Fruit fly (Drosophila melanogaster) whole organism, embryonic: Measurements from ENCODE around the gene Ufd4.

Source experiments
- Atf6 ChIP-seq: fragments of 200-800 bp; sonication (Bioruptor generic); IDR thresholded peaks from 2 replicates; pipeline ENCODE4 v1.3.6; 2022; ENCODE audit warnings: missing biosample characterization, missing genetic modification characterization
- BEAF-32 ChIP-seq: fragments of 200-800 bp; sonication (Bioruptor generic); optimal IDR thresholded peaks from 3 replicates; lab custom pipeline; 2017; ENCODE audit warnings: missing biosample characterization, missing genetic modification characterization, mild to moderate bottlenecking, moderate library complexity, missing genetic modification reagents
- Blimp-1 ChIP-seq: fragments of 200-800 bp; sonication (Bioruptor generic); optimal IDR thresholded peaks from 3 replicates; lab custom pipeline; 2018; ENCODE audit warnings: missing biosample characterization, missing genetic modification characterization, mild to moderate bottlenecking, moderate library complexity, missing genetic modification reagents
- Bteb2 ChIP-seq: fragments of 200-800 bp; sonication (Bioruptor generic); optimal IDR thresholded peaks from 2 replicates; lab custom pipeline; 2016; ENCODE audit warnings: missing biosample characterization, missing genetic modification characterization
- CG11093 ChIP-seq: fragments of 200-800 bp; sonication (Bioruptor generic); IDR thresholded peaks from 3 replicates; pipeline ENCODE4 v1.3.6; 2022; ENCODE audit warnings: missing biosample characterization, missing genetic modification characterization
- CG15011 ChIP-seq: fragments of 200-800 bp; sonication (Bioruptor generic); optimal IDR thresholded peaks from 3 replicates; lab custom pipeline; 2018; ENCODE audit warnings: missing biosample characterization, mild to moderate bottlenecking, missing genetic modification characterization
- CG15479 ChIP-seq: fragments of 200-800 bp; sonication (Bioruptor generic); optimal IDR thresholded peaks from 3 replicates; lab custom pipeline; 2019; ENCODE audit warnings: missing biosample characterization, mild to moderate bottlenecking, missing genetic modification characterization, moderate library complexity
- CG15601 ChIP-seq: fragments of 200-800 bp; sonication (Bioruptor generic); optimal IDR thresholded peaks from 3 replicates; lab custom pipeline; 2019; ENCODE audit warnings: missing biosample characterization, mild to moderate bottlenecking, missing genetic modification characterization, moderate library complexity
- CG1602 ChIP-seq: fragments of 200-800 bp; sonication (Bioruptor generic); optimal IDR thresholded peaks from 3 replicates; lab custom pipeline; 2016; ENCODE audit warnings: missing biosample characterization, missing genetic modification characterization
- CG1603 ChIP-seq: fragments of 200-800 bp; sonication (Bioruptor generic); optimal IDR thresholded peaks from 2 replicates; lab custom pipeline; 2019; ENCODE audit warnings: missing biosample characterization, mild to moderate bottlenecking, missing genetic modification characterization, moderate library complexity
- CG16815 ChIP-seq: fragments of 200-800 bp; sonication (Bioruptor generic); optimal IDR thresholded peaks from 3 replicates; lab custom pipeline; 2017; ENCODE audit warnings: missing biosample characterization, mild to moderate bottlenecking, missing genetic modification characterization
- CG17328 ChIP-seq: fragments of 200-800 bp; sonication (Bioruptor generic); IDR thresholded peaks from 2 replicates; pipeline ENCODE4 v1.3.6; 2022; ENCODE audit warnings: missing biosample characterization, missing genetic modification characterization
- CG1832 ChIP-seq: fragments of 200-800 bp; sonication (Bioruptor generic); optimal IDR thresholded peaks from 2 replicates; lab custom pipeline; 2017; ENCODE audit warnings: missing biosample characterization, mild to moderate bottlenecking, missing genetic modification characterization, inconsistent platforms
- CG2199 ChIP-seq: fragments of 200-800 bp; sonication (Bioruptor generic); IDR thresholded peaks from 3 replicates; pipeline ENCODE4 v1.3.6; 2022; ENCODE audit warnings: missing biosample characterization, missing genetic modification characterization
- CG30403 ChIP-seq: fragments of 200-800 bp; sonication (Bioruptor generic); optimal IDR thresholded peaks from 3 replicates; lab custom pipeline; 2016; ENCODE audit warnings: missing biosample characterization, missing genetic modification characterization
- CG42726 ChIP-seq: fragments of 200-800 bp; sonication (Bioruptor generic); IDR thresholded peaks from 2 replicates; pipeline ENCODE4 v1.3.6; 2022; ENCODE audit warnings: missing biosample characterization, missing genetic modification characterization; ENCODE audit not compliant: partially characterized antibody
- CG4424 ChIP-seq: fragments of 200-800 bp; sonication (Bioruptor generic); optimal IDR thresholded peaks from 3 replicates; lab custom pipeline; 2016; ENCODE audit warnings: missing biosample characterization, missing genetic modification characterization
- CG5180 ChIP-seq: fragments of 200-800 bp; sonication (Bioruptor generic); optimal IDR thresholded peaks from 3 replicates; lab custom pipeline; 2017; ENCODE audit warnings: missing biosample characterization, missing genetic modification characterization, mild to moderate bottlenecking, moderate library complexity, missing genetic modification reagents
- CG8944 ChIP-seq: fragments of 200-800 bp; sonication (Bioruptor generic); optimal IDR thresholded peaks from 3 replicates; lab custom pipeline; 2016; ENCODE audit warnings: missing biosample characterization, missing genetic modification characterization
- CHES-1-like ChIP-seq: fragments of 200-800 bp; sonication (Bioruptor generic); optimal IDR thresholded peaks from 2 replicates; lab custom pipeline; 2016; ENCODE audit warnings: missing biosample characterization, missing genetic modification characterization
- ERR ChIP-seq: fragments of 200-800 bp; sonication (Bioruptor generic); optimal IDR thresholded peaks from 2 replicates; lab custom pipeline; 2016; ENCODE audit warnings: missing biosample characterization, missing genetic modification characterization
- Eip74EF ChIP-seq, 2 experiments: fragments of 200-800 bp in 1 of 2; fragments of >200 bp in 1 of 2; sonication (Bioruptor generic) in 1 of 2; optimal IDR thresholded peaks; 2 replicates each; lab custom pipeline; 2017 to 2019; ENCODE audit warnings: missing biosample characterization in 2 of 2, missing genetic modification characterization in 2 of 2, mild to moderate bottlenecking in 1 of 2, moderate library complexity in 1 of 2
- H2.0 ChIP-seq: fragments of 200-800 bp; sonication (Bioruptor generic); IDR thresholded peaks from 2 replicates; pipeline ENCODE4 v1.3.6; 2022; ENCODE audit warnings: missing biosample characterization, missing genetic modification characterization
- Hsf ChIP-seq: fragments of 200-800 bp; sonication (Bioruptor generic); optimal IDR thresholded peaks from 3 replicates; lab custom pipeline; 2016; ENCODE audit warnings: missing biosample characterization, missing genetic modification characterization
- MESR4 ChIP-seq: fragments of 200-800 bp; sonication (Bioruptor generic); optimal IDR thresholded peaks from 2 replicates; lab custom pipeline; 2018; ENCODE audit warnings: missing biosample characterization, mild to moderate bottlenecking, missing genetic modification characterization, moderate library complexity
- Med ChIP-seq: fragments of 200-800 bp; sonication (Bioruptor generic); peaks from one replicate; lab custom pipeline; 2016; ENCODE audit warnings: missing biosample characterization, missing genetic modification characterization, mild to moderate bottlenecking, inconsistent platforms, moderate library complexity
- Mes4 ChIP-seq: fragments of 200-800 bp; sonication (Bioruptor generic); optimal IDR thresholded peaks from 2 replicates; lab custom pipeline; 2016; ENCODE audit warnings: missing biosample characterization, missing genetic modification characterization
- Rx ChIP-seq: fragments of 200-800 bp; sonication (Bioruptor generic); IDR thresholded peaks from 2 replicates; pipeline ENCODE4 v1.3.6; 2022; ENCODE audit warnings: missing biosample characterization, missing genetic modification characterization
- Ssrp ChIP-seq: fragments of 200-800 bp; sonication (Bioruptor generic); optimal IDR thresholded peaks from 2 replicates; lab custom pipeline; 2018; ENCODE audit warnings: missing biosample characterization, mild to moderate bottlenecking, missing genetic modification characterization, moderate library complexity
- bcd ChIP-seq: fragments of 200-800 bp; sonication (Bioruptor generic); optimal IDR thresholded peaks from 2 replicates; lab custom pipeline; 2017; ENCODE audit warnings: missing biosample characterization, mild to moderate bottlenecking, missing genetic modification characterization
- corto ChIP-seq: fragments of 200-800 bp; sonication (Bioruptor generic); optimal IDR thresholded peaks from 2 replicates; lab custom pipeline; 2016; ENCODE audit warnings: missing biosample characterization, mild to moderate bottlenecking, missing genetic modification characterization, moderate library complexity
- crol ChIP-seq: fragments of 200-800 bp; sonication (Bioruptor generic); IDR thresholded peaks from 2 replicates; pipeline ENCODE4 v1.3.6; 2022; ENCODE audit warnings: missing biosample characterization, missing genetic modification characterization
- dati ChIP-seq: fragments of 200-800 bp; sonication (Bioruptor generic); IDR thresholded peaks from 2 replicates; pipeline ENCODE4 v1.3.6; 2022; ENCODE audit warnings: missing biosample characterization, missing genetic modification characterization
- dmrt11E ChIP-seq: fragments of 200-800 bp; sonication (Bioruptor generic); optimal IDR thresholded peaks from 3 replicates; lab custom pipeline; 2018; ENCODE audit warnings: missing biosample characterization, mild to moderate bottlenecking, missing genetic modification characterization, moderate library complexity
- eve ChIP-seq, 2 experiments: fragments of >200 bp; optimal IDR thresholded peaks; 2 replicates each; lab custom pipeline; 2017; ENCODE audit warnings: missing biosample characterization in 2 of 2, missing genetic modification characterization in 2 of 2
- fd96Cb ChIP-seq: fragments of 200-800 bp; sonication (Bioruptor generic); optimal IDR thresholded peaks from 2 replicates; lab custom pipeline; 2018; ENCODE audit warnings: missing biosample characterization, mild to moderate bottlenecking, missing genetic modification characterization, moderate library complexity
- grn ChIP-seq: fragments of 200-800 bp; sonication (Bioruptor generic); optimal IDR thresholded peaks from 3 replicates; lab custom pipeline; 2017; ENCODE audit warnings: missing biosample characterization, missing genetic modification characterization
- hkb ChIP-seq, 2 experiments: fragments of 200-800 bp in 1 of 2; fragments of >200 bp in 1 of 2; sonication (Bioruptor generic) in 1 of 2; IDR thresholded peaks in 1 of 2; optimal IDR thresholded peaks in 1 of 2; 2 replicates each; pipeline versions ENCODE4 v1.3.6 to Lab custom; 2017 to 2022; ENCODE audit warnings: missing biosample characterization in 1 of 2, missing genetic modification characterization in 1 of 2
- jing ChIP-seq: fragments of 200-800 bp; sonication (Bioruptor generic); optimal IDR thresholded peaks from 2 replicates; lab custom pipeline; 2018; ENCODE audit warnings: missing biosample characterization, mild to moderate bottlenecking, missing genetic modification characterization
- kay ChIP-seq: fragments of 200-800 bp; sonication (Bioruptor generic); optimal IDR thresholded peaks from 2 replicates; lab custom pipeline; 2016; ENCODE audit warnings: missing biosample characterization, missing genetic modification characterization
- klu ChIP-seq: fragments of 200-800 bp; sonication (Bioruptor generic); IDR thresholded peaks from 2 replicates; pipeline ENCODE4 v1.3.6; 2022; ENCODE audit warnings: missing biosample characterization, missing genetic modification characterization
- knrl ChIP-seq: fragments of 200-800 bp; sonication (Bioruptor generic); IDR thresholded peaks from 3 replicates; pipeline ENCODE4 v1.3.6; 2022; ENCODE audit warnings: missing biosample characterization, missing genetic modification characterization; ENCODE audit not compliant: partially characterized antibody
- onecut ChIP-seq: fragments of 200-800 bp; sonication (Bioruptor generic); IDR thresholded peaks from 2 replicates; pipeline ENCODE4 v1.3.6; 2022; ENCODE audit warnings: missing biosample characterization, missing genetic modification characterization
- pita ChIP-seq: fragments of 200-800 bp; sonication (Bioruptor generic); optimal IDR thresholded peaks from 2 replicates; lab custom pipeline; 2017; ENCODE audit warnings: missing biosample characterization, mild to moderate bottlenecking, missing genetic modification characterization
- seq ChIP-seq: fragments of 200-800 bp; sonication (Bioruptor generic); IDR thresholded peaks from 2 replicates; pipeline ENCODE4 v1.3.6; 2022; ENCODE audit warnings: missing biosample characterization, missing genetic modification characterization
- sr ChIP-seq: fragments of 200-800 bp; sonication (Bioruptor generic); IDR thresholded peaks from 3 replicates; pipeline ENCODE4 v1.3.6; 2022; ENCODE audit warnings: missing biosample characterization, missing genetic modification characterization
- vfl ChIP-seq: fragments of 200-800 bp; sonication (Bioruptor generic); optimal IDR thresholded peaks from 2 replicates; lab custom pipeline; 2016; ENCODE audit warnings: missing biosample characterization, missing genetic modification characterization

Gene Ufd4

DNA sequence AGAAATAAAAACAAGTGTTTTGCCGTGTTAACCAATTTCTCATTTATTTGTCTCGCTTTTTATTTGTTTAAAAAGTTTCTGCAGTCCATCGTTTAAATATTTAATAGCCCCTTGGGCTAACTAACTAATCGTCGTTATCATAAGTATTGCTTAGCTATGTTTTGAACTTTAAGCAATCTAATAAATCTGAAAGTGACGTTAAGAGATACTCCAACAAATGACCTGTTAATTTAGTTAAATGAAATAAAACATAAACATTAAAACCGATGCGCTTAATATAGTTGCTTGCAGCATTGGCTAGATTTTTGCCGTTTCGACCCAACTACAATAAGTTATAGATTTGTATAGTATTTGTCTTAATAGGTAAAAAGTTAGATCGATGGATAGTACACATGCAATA is 30.4 kb downstream of the Ufd4 start:
- TF ChIP-seq CG1603 (tag; lab: Kevin White, UChicago) (no peak), CG1832 (GFP tag; lab: Kevin White, UChicago) (no peak), CG30403 (GFP tag; lab: Kevin White, UChicago) (no peak), onecut (GFP tag; lab: Robert Waterston, UW) (no peak), klu (GFP tag; lab: Robert Waterston, UW) (no peak), Hsf (GFP tag; lab: Kevin White, UChicago) (no peak), dmrt11E (tag; lab: Kevin White, UChicago) (no peak), CG4424 (GFP tag; lab: Kevin White, UChicago) (no peak), Rx (GFP tag; lab: Robert Waterston, UW) (no peak), ERR (GFP tag; lab: Kevin White, UChicago) (no peak), Eip74EF (GFP tag; optimal IDR thresholded peaks at IDR 0.05; lab: Kevin White, UChicago) (no peak)
- TF ChIP-seq, all 482 proteins: peak for 0

DNA sequence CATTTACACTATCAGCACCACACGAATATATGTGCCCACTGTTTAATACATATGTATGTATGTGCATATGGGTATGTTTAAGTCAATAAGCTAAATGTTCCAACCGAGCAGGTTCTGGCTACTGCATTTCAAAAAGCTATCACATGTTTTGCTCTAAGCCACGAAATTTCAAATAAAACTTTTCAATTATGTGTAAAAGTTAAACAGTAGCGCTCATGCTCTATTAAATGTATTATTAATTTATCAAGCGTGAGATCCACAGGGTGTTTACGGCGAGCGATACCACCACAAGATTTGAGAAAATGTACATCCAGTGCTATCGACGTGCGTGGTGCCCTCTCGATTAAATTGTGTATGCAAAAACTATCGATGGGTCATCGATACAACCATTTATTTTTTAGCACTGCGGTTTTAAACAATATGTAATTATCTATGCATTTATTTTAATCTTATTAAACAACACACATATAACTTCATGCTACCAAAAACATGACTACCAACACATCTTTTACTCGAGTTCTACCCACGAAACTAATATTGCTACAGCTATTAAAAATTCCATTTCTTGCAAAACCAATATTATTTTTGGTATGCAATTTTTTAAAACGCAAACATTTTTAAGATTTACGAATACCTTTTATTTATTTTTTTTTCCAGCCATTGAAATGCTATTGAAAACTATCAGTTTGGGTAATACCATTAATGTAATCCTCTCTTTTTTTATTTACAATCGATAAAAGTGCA is 31.2 kb downstream of the Ufd4 start, which contains the start of gene Pten:
Gene Pten, minus strand, starts transcription at position 300 of the 744 bp plus-strand sequence.
- TF ChIP-seq CG15479 (GFP tag; lab: Kevin White, UChicago) = no peak
- no peak for TF ChIP-seq CG16815 (GFP tag; lab: Kevin White, UChicago)
- peak; percentile 64 for TF ChIP-seq CG1602
- peak; percentile 92 for TF ChIP-seq MESR4
- TF ChIP-seq dati (GFP tag; lab: Robert Waterston, UW) = no peak
- TF ChIP-seq CG17328 (GFP tag; lab: Robert Waterston, UW) = peak; percentile 44; the same call in 1 of the 2 replicates
- no peak; the same call in 2 of the 3 replicates for TF ChIP-seq CG11093 (GFP tag; lab: Robert Waterston, UW)
- TF ChIP-seq BEAF-32 (GFP tag; lab: Kevin White, UChicago) = peak; percentile 88
- peak; percentile 61 for TF ChIP-seq kay
- TF ChIP-seq CG5180 (GFP tag; lab: Kevin White, UChicago) = no peak
- TF ChIP-seq bcd (GFP tag; lab: Kevin White, UChicago) = no peak
- TF ChIP-seq jing (GFP tag; lab: Kevin White, UChicago) = no peak
- TF ChIP-seq CHES-1-like (GFP tag; lab: Kevin White, UChicago) = peak; percentile 29
- TF ChIP-seq CG2199 = no peak
- peak; percentile 87 for TF ChIP-seq knrl (GFP tag; lab: Robert Waterston, UW)
- no peak for TF ChIP-seq CG15011
- peak; percentile 12 for TF ChIP-seq corto (GFP tag; lab: Kevin White, UChicago)
- TF ChIP-seq Ssrp = peak; percentile 71
- TF ChIP-seq vfl (GFP tag; lab: Kevin White, UChicago) = no peak
- peak; percentile 37 for TF ChIP-seq CG8944 (GFP tag; lab: Kevin White, UChicago)
- TF ChIP-seq onecut (GFP tag; lab: Robert Waterston, UW) = no peak; the same call in 1 of the 2 replicates
- peak in 1 of 2 experiments; percentile 8 for TF ChIP-seq eve (GFP tag; optimal IDR thresholded peaks at IDR 0.05; lab: Kevin White, UChicago)
- no peak for TF ChIP-seq sr (GFP tag; lab: Robert Waterston, UW)
- TF ChIP-seq CG15601 (tag; lab: Kevin White, UChicago) = no peak
- peak; percentile 49 for TF ChIP-seq grn (GFP tag; lab: Kevin White, UChicago)
- peak; percentile 94 for TF ChIP-seq Med (GFP tag; lab: Kevin White, UChicago)
- 0 out of 2 replicates have a peak, but pooled peaks have one; percentile 35 for TF ChIP-seq seq (GFP tag; lab: Robert Waterston, UW)
- TF ChIP-seq Mes4 (GFP tag; lab: Kevin White, UChicago) = peak; percentile 57
- TF ChIP-seq Bteb2 (GFP tag; lab: Kevin White, UChicago) = peak; percentile 75
- TF ChIP-seq fd96Cb = peak; percentile 80
- TF ChIP-seq pita (GFP tag; lab: Kevin White, UChicago) = no peak
- no peak for TF ChIP-seq Blimp-1 (GFP tag; lab: Kevin White, UChicago)
- no peak for TF ChIP-seq crol (GFP tag; lab: Robert Waterston, UW)
- peak; percentile 82; the same call in 1 of the 2 replicates for TF ChIP-seq CG42726 (GFP tag; lab: Robert Waterston, UW)
- peak; percentile 70 for TF ChIP-seq Atf6
- TF ChIP-seq H2.0 (GFP tag; lab: Robert Waterston, UW) = no peak; the same call in 1 of the 2 replicates
- TF ChIP-seq hkb (optimal IDR thresholded peaks at IDR 0.05; lab: Kevin White, UChicago) = no peak
- TF ChIP-seq hkb (GFP tag; IDR thresholded peaks at IDR 0.05; lab: Robert Waterston, UW) = peak; percentile 59; the same call in 1 of the 2 replicates
